Worm (Caenorhabditis elegans): ENCODE data around the gene srt-45.

ce11 chrV:19822093-19822492 lies 38.2 kb downstream of the srt-45 start, which contains the start of gene Y116F11B.17:
- TF ChIP-seq unc-39 (tag; optimal IDR thresholded peaks at IDR 0.05) = no peak
- TF ChIP-seq lsy-2 (tag; optimal IDR thresholded peaks at IDR 0.05) = no peak
- no peak for TF ChIP-seq lin-13 (tag; optimal IDR thresholded peaks at IDR 0.05)
- TF ChIP-seq unc-62 (GFP tag; optimal IDR thresholded peaks at IDR 0.05) = no peak
- no peak for TF ChIP-seq zip-8 (tag; optimal IDR thresholded peaks at IDR 0.05)
- TF ChIP-seq ces-1 (GFP tag; optimal IDR thresholded peaks at IDR 0.05) = no peak
- no peak for TF ChIP-seq elt-1 (tag; optimal IDR thresholded peaks at IDR 0.05; ENCODE audit: borderline replicate concordance, insufficient read depth)
- no peak for TF ChIP-seq nhr-76 (tag; optimal IDR thresholded peaks at IDR 0.05)
- TF ChIP-seq nhr-12 (tag; optimal IDR thresholded peaks at IDR 0.05) = no peak
- no peak for TF ChIP-seq snpc-4 (tag; optimal IDR thresholded peaks at IDR 0.05)
